Fruit fly (Drosophila melanogaster): ENCODE data around the gene kdn.

dm6 chrX:6341678-6342077 lies 8.8 kb upstream of the kdn start:
- TF ChIP-seq CG6854 (GFP tag; optimal IDR thresholded peaks at IDR 0.05) (no peak), Gug (GFP tag; IDR thresholded peaks at IDR 0.05) (no peak), Blimp-1 (GFP tag; optimal IDR thresholded peaks at IDR 0.05) (peak; percentile 21), Lpt (GFP tag; optimal IDR thresholded peaks at IDR 0.05) (no peak), Hr39 (GFP tag; optimal IDR thresholded peaks at IDR 0.05) (no peak), Sox102F (GFP tag; optimal IDR thresholded peaks at IDR 0.05) (no peak), fkh (GFP tag; optimal IDR thresholded peaks at IDR 0.05) (no peak), net (GFP tag; optimal IDR thresholded peaks at IDR 0.05) (no peak), topi (GFP tag; optimal IDR thresholded peaks at IDR 0.05) (no peak)

All from whole organism, prepupa.